Worm (Caenorhabditis elegans) whole organism, L4/young adult: ENCODE results near the gene nhr-273.

Experiments used
- W03F9.2 ChIP-seq: fragments of 150-350 bp; optimal IDR thresholded peaks from 2 replicates; lab custom pipeline; 2014; ENCODE audit warnings: missing biosample characterization, missing genetic modification characterization
- dao-5 ChIP-seq: sonication (generic microtip); optimal IDR thresholded peaks from 2 replicates; lab custom pipeline; 2016; ENCODE audit warnings: missing genotype, missing genetic modification characterization, moderate library complexity, missing compliant biosample characterization
- him-1 ChIP-seq: sonication (generic microtip); optimal IDR thresholded peaks from 2 replicates; lab custom pipeline; 2016; ENCODE audit warnings: missing genotype, missing genetic modification reagents, missing genetic modification characterization, missing compliant biosample characterization

Gene nhr-273

DNA sequence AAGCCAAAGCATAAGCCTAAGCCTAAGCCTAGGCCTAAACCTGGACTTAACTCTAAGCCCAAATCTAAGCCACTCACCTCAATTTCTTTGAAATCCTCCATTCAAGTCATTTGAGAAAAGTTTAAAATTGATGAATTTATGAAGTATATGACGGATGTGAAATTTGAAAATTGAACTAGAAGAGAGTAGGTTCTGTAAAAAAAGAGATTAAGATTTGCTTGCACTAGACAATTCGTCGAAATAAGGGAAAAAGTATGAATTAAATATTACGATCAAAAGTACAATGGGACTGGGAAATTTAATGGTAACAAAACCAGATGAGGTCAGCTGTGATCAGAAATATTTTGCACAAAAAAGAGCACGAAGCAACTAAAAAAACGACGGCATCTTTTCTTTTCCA lies 18.0 kb downstream of the nhr-273 start, which contains the start of gene twk-2:
TSS of gene twk-2 (minus strand) at position 101 of the 400 bp plus-strand sequence.
- TF ChIP-seq dao-5 (tag; lab: Kevin White, UChicago): no peak
- TF ChIP-seq him-1 (tag; lab: Kevin White, UChicago): no peak
- no peak for TF ChIP-seq W03F9.2 (tag; lab: Kevin White, UChicago)

DNA sequence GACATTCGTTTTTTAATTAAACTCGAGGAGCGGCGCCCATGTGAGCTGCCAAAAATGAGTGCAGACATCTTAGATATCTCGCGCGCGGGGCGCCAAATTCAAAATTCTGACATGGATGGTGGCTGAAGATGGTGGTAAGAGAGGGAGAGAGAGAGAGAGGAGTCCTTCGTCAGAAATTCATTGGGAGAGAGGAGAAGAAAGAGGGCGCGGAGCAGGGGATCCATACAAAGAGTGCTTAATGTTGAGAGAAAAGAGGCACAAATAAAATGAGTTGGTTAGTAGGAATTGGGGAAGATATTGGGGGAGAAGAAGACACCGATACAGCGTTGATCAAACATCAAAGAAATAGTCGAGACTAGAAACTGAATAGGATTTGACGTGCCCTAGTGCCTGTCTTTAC lies 18.4 kb downstream of the nhr-273 start:
- TF ChIP-seq W03F9.2 (tag; lab: Kevin White, UChicago) (no peak), him-1 (tag; lab: Kevin White, UChicago) (no peak)

DNA sequence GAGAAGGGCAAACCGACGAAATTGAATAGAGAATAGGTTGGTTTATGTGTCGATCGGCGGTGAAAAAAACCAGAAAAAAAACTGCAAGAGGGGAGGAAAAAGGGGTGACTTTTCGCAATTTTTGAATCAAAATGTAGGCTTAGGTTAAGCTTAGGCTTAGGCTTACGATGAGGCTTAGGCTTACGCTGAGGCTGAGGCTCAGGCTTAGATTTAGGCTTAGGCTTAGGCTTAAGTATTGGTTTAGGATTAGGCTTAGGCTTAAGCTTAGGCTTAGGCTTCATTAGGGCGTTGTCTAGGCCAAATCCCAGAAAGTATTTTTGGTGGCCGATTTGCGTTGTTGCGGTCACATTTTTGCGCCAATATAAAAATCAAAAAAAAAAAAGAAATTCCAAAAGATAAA lies 19.7 kb downstream of the nhr-273 start:
- TF ChIP-seq him-1 (tag; lab: Kevin White, UChicago): no peak
- TF ChIP-seq W03F9.2 (tag; lab: Kevin White, UChicago): no peak
- no peak for TF ChIP-seq dao-5 (tag; lab: Kevin White, UChicago)

DNA sequence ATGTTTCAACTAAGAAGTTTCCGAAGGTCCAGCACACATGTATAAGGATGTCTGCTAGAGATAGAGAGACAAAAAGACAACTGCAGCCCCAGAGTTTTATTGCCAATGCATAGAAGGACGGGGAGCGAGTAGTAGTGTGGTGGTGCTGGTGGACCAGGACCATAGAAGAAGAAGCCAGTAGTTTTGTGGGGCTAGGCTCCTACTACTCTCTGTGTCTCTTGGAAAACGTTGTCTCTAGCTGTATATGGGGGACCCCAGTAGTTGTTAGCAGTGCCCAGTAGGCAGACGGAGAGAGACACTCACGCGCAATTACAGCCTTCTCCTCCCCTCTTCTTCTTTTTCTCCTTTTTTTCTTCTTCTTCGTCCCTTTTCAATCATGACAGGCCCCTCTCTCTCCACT lies 20.9 kb downstream of the nhr-273 start:
- TF ChIP-seq W03F9.2 (tag; lab: Kevin White, UChicago) (no peak), him-1 (tag; lab: Kevin White, UChicago) (peak; percentile 80), dao-5 (tag; lab: Kevin White, UChicago) (no peak)

DNA sequence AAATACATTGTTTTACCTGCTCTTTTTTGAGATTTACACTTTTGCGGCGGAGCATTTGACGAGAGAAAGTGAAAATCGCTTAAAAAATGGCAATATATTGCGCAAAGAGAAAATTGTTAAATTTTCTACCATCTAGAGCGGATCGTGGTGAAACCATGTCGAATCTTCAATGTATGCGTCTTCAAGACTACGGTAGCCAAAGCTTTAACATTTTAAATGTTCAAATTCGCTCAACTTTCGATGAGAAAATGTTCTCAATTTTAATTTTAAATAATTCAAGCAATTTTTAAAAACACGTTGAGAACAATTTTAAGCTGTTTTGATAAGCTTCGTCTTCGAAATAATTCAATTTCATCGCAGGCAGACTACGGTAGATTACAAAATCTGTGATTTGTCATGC lies 25.2 kb downstream of the nhr-273 start:
- TF ChIP-seq dao-5 (tag; lab: Kevin White, UChicago): no peak
- TF ChIP-seq him-1 (tag; lab: Kevin White, UChicago): no peak
- no peak for TF ChIP-seq W03F9.2 (tag; lab: Kevin White, UChicago)

DNA sequence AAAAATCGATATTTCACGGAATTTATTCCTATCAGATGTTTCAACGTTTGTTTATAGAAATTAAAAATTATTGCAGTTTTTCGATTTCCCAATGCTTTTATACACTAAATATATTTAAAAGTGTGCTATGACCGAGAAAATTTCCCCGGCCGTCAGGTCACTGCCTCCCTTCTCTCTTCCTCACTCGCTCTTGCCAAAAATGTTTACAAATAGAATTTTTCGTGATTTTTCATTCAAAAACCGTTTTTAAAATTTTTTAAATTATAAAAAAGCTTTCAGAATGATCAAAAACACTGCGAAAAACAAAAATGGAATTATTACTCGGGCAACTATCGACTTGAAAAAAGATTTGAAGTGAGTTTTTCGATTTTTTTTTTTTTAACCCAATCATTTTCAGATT lies 25.8 kb downstream of the nhr-273 start, which contains the start of the genes T12C9.7 and vps-18:
TSS of gene T12C9.7 (minus strand) at position 101 of the 400 bp plus-strand sequence.
TSS of gene vps-18 (plus strand) at position 280 of the 400 bp plus-strand sequence.
- TF ChIP-seq W03F9.2 (tag; lab: Kevin White, UChicago) (no peak), dao-5 (tag; lab: Kevin White, UChicago) (no peak), him-1 (tag; lab: Kevin White, UChicago) (no peak)

DNA sequence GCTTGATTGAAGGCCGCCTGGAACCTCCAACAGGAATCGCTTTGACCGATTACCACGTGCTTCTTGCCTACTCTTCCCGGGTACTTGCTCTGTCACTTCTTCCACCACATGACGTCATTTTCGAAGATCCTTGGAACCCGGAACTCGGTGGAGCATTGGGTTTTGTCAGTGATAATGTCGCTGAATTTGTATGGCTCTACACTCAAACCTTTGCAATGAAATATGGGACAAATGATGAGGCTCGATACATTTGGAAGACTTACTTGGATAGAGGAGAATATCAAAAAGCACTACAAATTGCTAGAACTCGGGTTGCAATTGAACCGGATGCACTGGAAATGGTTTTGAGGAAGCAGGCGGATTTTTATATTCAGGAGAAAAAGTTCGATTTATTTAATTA lies 27.7 kb downstream of the nhr-273 start:
- no peak for TF ChIP-seq W03F9.2 (tag; lab: Kevin White, UChicago)

DNA sequence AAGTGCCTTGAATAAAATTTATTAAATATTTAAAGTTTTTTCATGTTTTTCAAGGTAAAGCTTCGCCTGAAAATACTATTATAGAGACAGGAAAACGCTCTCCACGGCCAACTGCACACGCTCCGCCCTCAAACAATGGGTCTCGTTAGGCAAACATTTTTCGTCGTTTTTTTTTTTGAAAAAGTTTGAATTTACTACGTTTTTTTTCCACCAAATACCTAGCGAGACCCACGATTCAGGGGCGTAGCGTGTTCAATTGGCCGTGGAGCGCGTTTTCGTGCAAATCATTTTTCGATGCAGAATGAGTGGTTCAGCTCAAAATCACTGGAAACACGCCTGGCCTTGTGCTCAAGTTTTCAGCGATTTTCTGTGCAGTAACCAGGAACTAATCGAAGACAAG lies 32.8 kb downstream of the nhr-273 start, which contains the start of gene W06B4.2:
TSS of gene W06B4.2 (plus strand) at position 301 of the 400 bp plus-strand sequence.
- no peak for TF ChIP-seq him-1 (tag; lab: Kevin White, UChicago)
- TF ChIP-seq dao-5 (tag; lab: Kevin White, UChicago): no peak
- TF ChIP-seq W03F9.2 (tag; lab: Kevin White, UChicago): no peak

DNA sequence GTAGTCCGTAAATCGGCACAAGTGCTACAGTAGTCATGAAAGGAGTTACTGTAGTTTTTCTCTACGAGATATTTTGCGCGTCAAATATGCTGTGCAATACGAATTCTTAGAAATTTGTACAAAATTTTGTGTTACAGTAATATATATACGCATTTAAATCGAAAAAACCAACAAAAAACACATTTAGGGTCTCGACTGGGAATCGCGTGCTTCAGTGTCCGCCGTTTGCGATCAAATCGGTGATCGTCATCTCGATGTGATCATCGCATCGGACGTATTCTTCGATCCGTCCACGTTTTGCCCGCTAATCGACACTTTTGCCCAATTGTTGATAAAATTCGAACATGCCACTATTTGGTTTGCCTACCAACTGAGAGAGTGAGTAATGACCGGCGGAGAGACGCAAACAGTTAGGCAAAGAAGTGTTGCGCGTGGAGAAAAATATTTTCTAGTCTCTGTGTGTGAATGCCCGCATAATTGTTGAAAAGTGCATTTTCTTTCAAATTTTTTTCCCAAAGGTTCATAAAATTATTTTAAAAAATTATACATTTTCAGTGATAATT lies 33.9 kb downstream of the nhr-273 start:
- no peak for TF ChIP-seq W03F9.2 (tag; lab: Kevin White, UChicago)
- no peak for TF ChIP-seq dao-5 (tag; lab: Kevin White, UChicago)
- no peak for TF ChIP-seq him-1 (tag; lab: Kevin White, UChicago)

DNA sequence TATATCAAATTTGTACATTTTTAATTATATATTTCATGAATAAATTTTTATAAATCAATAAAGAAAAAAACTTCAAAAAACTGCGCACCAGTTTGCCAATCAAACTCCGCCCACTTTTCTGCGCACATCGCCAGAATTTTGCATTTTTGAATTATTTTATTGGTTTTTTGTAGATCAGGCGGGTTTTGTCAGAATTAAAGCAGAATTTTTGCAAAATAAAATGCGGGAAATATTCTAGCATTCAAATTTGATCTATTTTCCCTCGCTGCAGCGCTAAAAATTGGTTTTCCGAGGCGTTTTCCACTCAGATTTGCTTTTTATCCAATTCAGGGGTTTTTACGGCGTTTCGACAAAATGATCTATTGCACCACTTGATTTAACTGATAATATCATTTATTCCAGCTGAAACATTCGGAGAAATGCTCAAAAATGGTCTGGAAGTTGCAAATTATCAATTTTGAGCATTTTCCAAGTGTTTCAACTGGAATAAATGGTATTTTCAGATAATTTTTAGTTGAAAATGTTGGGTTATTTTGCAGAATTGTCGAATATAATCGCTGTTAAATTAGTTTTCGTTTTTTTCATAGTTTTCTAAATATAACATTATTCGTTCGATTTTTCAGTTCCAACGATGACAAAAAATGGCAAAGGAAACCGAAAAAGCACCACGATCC lies 36.0 kb downstream of the nhr-273 start, which contains the start of gene W06B4.1:
TSS of gene W06B4.1 (plus strand) at position 624 of the 674 bp plus-strand sequence.
- TF ChIP-seq him-1 (tag; lab: Kevin White, UChicago) (no peak), dao-5 (tag; lab: Kevin White, UChicago) (no peak), W03F9.2 (tag; lab: Kevin White, UChicago) (no peak)

DNA sequence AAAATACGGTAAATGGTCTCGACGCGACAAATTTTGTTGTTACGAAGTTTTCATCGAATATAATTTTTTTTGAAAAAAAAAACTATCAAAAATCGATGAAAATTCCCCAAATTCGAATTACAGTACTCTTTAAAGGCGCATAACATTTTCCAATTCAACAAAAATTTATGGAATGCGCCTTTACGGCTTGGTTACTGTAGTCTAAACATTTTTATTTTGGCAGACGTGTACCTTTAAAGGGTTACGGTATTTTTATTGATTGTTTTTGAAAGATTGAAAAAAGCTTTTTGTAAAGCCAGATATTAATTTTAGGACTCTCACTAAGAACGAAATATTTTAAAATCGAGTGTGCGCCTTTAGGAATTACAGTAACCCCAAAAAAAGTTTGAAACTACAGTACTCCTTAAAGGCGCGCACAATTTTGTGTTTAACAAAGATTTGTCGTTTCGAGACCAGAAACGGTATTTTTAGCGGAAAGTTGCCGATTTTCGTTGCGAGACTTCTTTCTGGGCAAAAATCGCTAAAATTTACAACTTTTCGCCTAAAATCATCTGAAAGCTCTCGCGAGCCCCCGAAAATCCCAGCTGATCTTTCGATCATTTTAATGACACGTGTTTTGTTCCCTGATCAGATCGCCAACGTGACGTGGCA lies 39.0 kb downstream of the nhr-273 start:
- TF ChIP-seq him-1 (tag; lab: Kevin White, UChicago) (no peak), W03F9.2 (tag; lab: Kevin White, UChicago) (no peak), dao-5 (tag; lab: Kevin White, UChicago) (no peak)

DNA sequence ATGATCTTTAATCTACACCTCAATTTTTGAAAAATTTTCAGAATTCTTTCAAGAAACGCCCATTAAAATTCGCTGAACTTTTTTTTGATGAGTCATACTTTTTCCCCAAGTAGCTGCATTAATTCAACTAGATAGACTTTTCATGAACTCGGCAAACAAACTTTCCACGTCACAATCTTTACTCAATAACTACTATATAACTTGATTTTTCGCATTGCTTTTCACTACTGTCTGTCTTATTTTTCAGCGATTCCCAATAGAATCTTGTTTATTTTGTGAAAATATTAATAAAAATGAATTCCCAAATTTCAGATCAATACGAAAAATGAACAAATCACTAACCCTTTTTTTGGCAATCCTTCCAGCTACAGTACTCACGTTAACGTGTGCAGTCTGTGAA lies 43.2 kb downstream of the nhr-273 start, which contains the start of gene T05C1.1:
TSS of gene T05C1.1 (plus strand) at position 301 of the 400 bp plus-strand sequence.
- no peak for TF ChIP-seq dao-5 (tag; lab: Kevin White, UChicago)
- TF ChIP-seq him-1 (tag; lab: Kevin White, UChicago): no peak
- TF ChIP-seq W03F9.2 (tag; lab: Kevin White, UChicago): no peak

DNA sequence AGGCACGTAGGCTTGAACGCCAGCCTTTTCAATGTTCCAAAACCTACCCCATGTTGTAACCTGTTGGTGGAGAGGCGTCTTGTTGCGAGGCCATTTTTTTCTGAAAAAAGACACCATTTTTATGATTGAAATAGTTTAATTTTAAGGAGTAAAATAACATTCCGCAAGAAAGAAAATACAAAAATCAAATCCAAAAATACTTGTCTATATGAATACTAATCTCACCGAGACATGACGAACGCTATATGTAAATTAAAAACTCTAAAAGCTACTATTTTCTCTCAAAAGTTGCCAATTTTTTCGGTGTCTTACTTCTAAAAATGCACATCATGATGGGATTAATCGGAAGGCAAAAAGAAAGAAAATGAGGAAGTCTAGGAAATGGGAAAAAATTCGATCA lies 46.9 kb downstream of the nhr-273 start, which contains the start of gene T05C1.2:
TSS of gene T05C1.2 (minus strand) at position 101 of the 400 bp plus-strand sequence.
- TF ChIP-seq him-1 (tag; lab: Kevin White, UChicago) (no peak), dao-5 (tag; lab: Kevin White, UChicago) (no peak), W03F9.2 (tag; lab: Kevin White, UChicago) (no peak)
